Worm (Caenorhabditis elegans) whole organism, L4/young adult: ENCODE data around the gene C07E3.4.

ENCODE experiments used
- W03F9.2 ChIP-seq: fragments of 150-350 bp; optimal IDR thresholded peaks from 2 replicates; lab custom pipeline; 2014; ENCODE audit warnings: missing biosample characterization, missing genetic modification characterization
- dao-5 ChIP-seq: sonication (generic microtip); optimal IDR thresholded peaks from 2 replicates; lab custom pipeline; 2016; ENCODE audit warnings: missing genotype, missing genetic modification characterization, moderate library complexity, missing compliant biosample characterization
- him-1 ChIP-seq: sonication (generic microtip); optimal IDR thresholded peaks from 2 replicates; lab custom pipeline; 2016; ENCODE audit warnings: missing genotype, missing genetic modification reagents, missing genetic modification characterization, missing compliant biosample characterization

DNA sequence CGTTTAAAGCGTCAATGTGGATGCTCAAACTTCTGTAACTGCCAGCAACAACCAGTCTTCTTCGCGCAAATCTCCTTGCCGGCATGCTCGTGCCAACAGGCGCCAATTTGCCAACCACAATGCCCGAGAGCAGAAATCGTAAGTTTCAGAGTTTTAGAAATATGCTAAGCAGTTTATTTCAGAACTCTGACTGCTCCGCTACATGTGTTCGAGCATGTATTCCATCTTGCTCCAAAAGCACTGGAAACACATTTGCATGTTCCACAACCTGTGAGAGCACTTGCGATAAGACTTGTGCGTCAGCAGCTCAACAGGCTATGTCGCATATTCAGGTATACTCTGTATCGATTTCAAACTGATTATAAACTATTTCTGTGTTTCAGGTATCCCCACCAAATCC is 30.8 kb upstream of the C07E3.4 start:
- TF ChIP-seq dao-5: no peak
- no peak for TF ChIP-seq him-1 (tag; lab: Kevin White, UChicago)
- no peak for TF ChIP-seq W03F9.2 (tag; lab: Kevin White, UChicago)
